Worm (Caenorhabditis elegans) whole organism, young adult: ENCODE data around the gene cone-1.

Source experiments
- F57A8.1 ChIP-seq: fragments of 200-800 bp; sonication (Bioruptor generic); optimal IDR thresholded peaks from 2 replicates; lab custom pipeline; 2018; ENCODE audit warnings: mild to moderate bottlenecking, missing genetic modification characterization, moderate library complexity, missing compliant biosample characterization
- K12H6.12 ChIP-seq: fragments of 200-800 bp; sonication (Bioruptor generic); optimal IDR thresholded peaks from 2 replicates; lab custom pipeline; 2018; ENCODE audit warnings: mild to moderate bottlenecking, missing genetic modification characterization, missing compliant biosample characterization
- T26A5.8 ChIP-seq: sonication (generic microtip); optimal IDR thresholded peaks from 2 replicates; lab custom pipeline; 2016; ENCODE audit warnings: missing genetic modification characterization, missing compliant biosample characterization
- Y53G8AR.9 ChIP-seq: fragments of 200-800 bp; sonication (Bioruptor generic); conservative IDR thresholded peaks from 2 replicates; pipeline ENCODE4 v1.3.6; 2022; ENCODE audit warnings: missing genetic modification reagents, missing genetic modification characterization, missing compliant biosample characterization
- cebp-1 ChIP-seq, 2 experiments: fragments of 200-800 bp in 1 of 2; sonication (Bioruptor generic) in 1 of 2; sonication (generic microtip) in 1 of 2; IDR thresholded peaks in 1 of 2; optimal IDR thresholded peaks in 1 of 2; 2 replicates each; pipeline versions ENCODE4 v1.3.6 to Lab custom; 2017 to 2022; ENCODE audit warnings: missing compliant biosample characterization in 2 of 2, missing genetic modification characterization in 2 of 2, mild to moderate bottlenecking in 1 of 2, missing genetic modification reagents in 1 of 2, moderate library complexity in 1 of 2
- chd-7 ChIP-seq: sonication (generic microtip); optimal IDR thresholded peaks from 2 replicates; lab custom pipeline; 2016; ENCODE audit warnings: mild to moderate bottlenecking, missing genetic modification characterization, moderate library complexity, missing compliant biosample characterization
- ets-4 ChIP-seq: fragments of 200-800 bp; sonication (Bioruptor generic); optimal IDR thresholded peaks from 2 replicates; lab custom pipeline; 2018; ENCODE audit warnings: mild to moderate bottlenecking, missing genetic modification characterization, missing compliant biosample characterization
- mel-28 ChIP-seq: sonication (generic microtip); optimal IDR thresholded peaks from 2 replicates; lab custom pipeline; 2016; ENCODE audit warnings: borderline replicate concordance, mild to moderate bottlenecking, missing genetic modification characterization, missing compliant biosample characterization
- nhr-179 ChIP-seq: sonication (generic microtip); optimal IDR thresholded peaks from 2 replicates; lab custom pipeline; 2016; ENCODE audit warnings: mild to moderate bottlenecking, missing genetic modification characterization, missing compliant biosample characterization
- pha-4 ChIP-seq: fragments of 150-350 bp; sonication (generic microtip); optimal IDR thresholded peaks from 2 replicates; lab custom pipeline; 2014; ENCODE audit warnings: missing biosample characterization, missing genetic modification reagents, missing genetic modification characterization
- sea-2 ChIP-seq: fragments of 200-800 bp; sonication (Bioruptor generic); IDR thresholded peaks from 2 replicates; pipeline ENCODE4 v1.3.6; 2022; ENCODE audit warnings: missing genetic modification characterization, missing compliant biosample characterization

- TF ChIP-seq ets-4 (GFP tag; lab: Kevin White, UChicago): no peak
- TF ChIP-seq K12H6.12 (tag; lab: Kevin White, UChicago): no peak
- no peak for TF ChIP-seq chd-7 (tag; lab: Kevin White, UChicago)
- no peak for TF ChIP-seq mel-28
- no peak for TF ChIP-seq T26A5.8 (tag; lab: Kevin White, UChicago)
- no peak for TF ChIP-seq Y53G8AR.9
- TF ChIP-seq sea-2 (GFP tag; lab: Robert Waterston, UW): no peak
- no peak for TF ChIP-seq nhr-179 (tag; lab: Kevin White, UChicago)
- no peak for TF ChIP-seq pha-4 (tag; lab: Kevin White, UChicago)
- TF ChIP-seq cebp-1 (GFP tag; IDR thresholded peaks at IDR 0.05; lab: Robert Waterston, UW): no peak
- no peak for TF ChIP-seq cebp-1 (tag; optimal IDR thresholded peaks at IDR 0.05; lab: Kevin White, UChicago)
- TF ChIP-seq F57A8.1: no peak
Observed at ce11 chrIII:2578993-2579392, 48.6 kb downstream of the cone-1 start, which contains the start of gene Y71H2B.8.
